Worm (Caenorhabditis elegans): ENCODE measurements around the gene Y6E2A.5.

DNA sequence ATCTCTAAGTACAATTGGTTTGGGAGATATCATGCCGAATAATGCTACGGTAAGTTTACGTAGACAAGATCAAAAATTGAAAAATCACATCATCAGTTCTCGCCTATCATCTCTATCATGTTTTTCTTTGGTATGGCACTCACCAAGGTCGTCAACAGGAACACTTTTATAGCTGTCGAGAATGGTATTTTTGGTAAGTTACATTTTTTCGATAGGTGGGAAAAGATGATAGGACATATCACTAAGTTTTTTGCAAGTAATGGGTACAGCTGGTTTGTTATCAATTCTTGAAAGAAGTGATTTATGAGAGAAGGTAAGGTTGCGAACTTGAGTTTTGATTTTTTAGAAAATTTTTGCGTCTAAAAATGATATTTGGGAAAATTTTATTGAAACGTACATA lies 10.5 kb downstream of the Y6E2A.5 start:
- TF ChIP-seq lir-3 (tag; optimal IDR thresholded peaks at IDR 0.05; ENCODE audit: poor library complexity) (no peak), ama-1 (optimal IDR thresholded peaks at IDR 0.05) (no peak), unc-62 (GFP tag; optimal IDR thresholded peaks at IDR 0.05) (no peak), skn-1 (tag; optimal IDR thresholded peaks at IDR 0.05) (no peak)
